Worm (Caenorhabditis elegans) whole organism, L1 larva: Measurements from ENCODE around the gene daf-9.

Experiments
- C16A3.4 ChIP-seq: fragments of 150-350 bp; optimal IDR thresholded peaks from 2 replicates; lab custom pipeline; 2014; ENCODE audit warnings: missing biosample characterization, missing genetic modification characterization
- C34B4.2 ChIP-seq: sonication (generic microtip); optimal IDR thresholded peaks from 2 replicates; lab custom pipeline; 2017; ENCODE audit warnings: mild to moderate bottlenecking, missing genetic modification characterization, missing compliant biosample characterization
- F16B12.6 ChIP-seq: fragments of 150-350 bp; optimal IDR thresholded peaks from 2 replicates; lab custom pipeline; 2014; ENCODE audit warnings: missing biosample characterization, missing genetic modification characterization
- Y116A8C.19 ChIP-seq: sonication (generic microtip); optimal IDR thresholded peaks from 2 replicates; lab custom pipeline; 2016; ENCODE audit warnings: missing compliant biosample characterization, missing genetic modification characterization, borderline replicate concordance
- alr-1 ChIP-seq: fragments of 200-800 bp; sonication (Bioruptor generic); optimal IDR thresholded peaks from 2 replicates; lab custom pipeline; 2018; ENCODE audit warnings: borderline replicate concordance, mild to moderate bottlenecking, missing genetic modification characterization, missing compliant biosample characterization
- aly-2 ChIP-seq: fragments of 150-350 bp; optimal IDR thresholded peaks from 2 replicates; lab custom pipeline; 2014; ENCODE audit warnings: missing biosample characterization, missing genetic modification characterization
- blmp-1 ChIP-seq: fragments of 150-350 bp; optimal IDR thresholded peaks from 2 replicates; lab custom pipeline; 2014; ENCODE audit warnings: missing biosample characterization, missing genetic modification characterization
- ceh-63 ChIP-seq: fragments of 200-800 bp; sonication (Bioruptor generic); optimal IDR thresholded peaks from 2 replicates; lab custom pipeline; 2018; ENCODE audit warnings: mild to moderate bottlenecking, missing genetic modification characterization, missing compliant biosample characterization
- ceh-88 ChIP-seq: fragments of 200-800 bp; sonication (Bioruptor generic); IDR thresholded peaks from 2 replicates; pipeline ENCODE4 v1.3.6; 2022; ENCODE audit warnings: missing genetic modification characterization, missing compliant biosample characterization
- egl-13 ChIP-seq: sonication (generic microtip); optimal IDR thresholded peaks from 2 replicates; lab custom pipeline; 2016; ENCODE audit warnings: missing genotype, missing genetic modification reagents, missing genetic modification characterization, missing compliant biosample characterization
- elt-2 ChIP-seq: sonication (generic microtip); optimal IDR thresholded peaks from 2 replicates; lab custom pipeline; 2016; ENCODE audit warnings: missing genetic modification characterization, mild to moderate bottlenecking, inconsistent platforms, missing compliant biosample characterization, missing genetic modification reagents
- ets-5 ChIP-seq: fragments of 200-800 bp; sonication (Bioruptor generic); IDR thresholded peaks from 2 replicates; pipeline ENCODE4 v1.3.6; 2022; ENCODE audit warnings: missing genetic modification characterization, missing compliant biosample characterization
- fos-1 ChIP-seq: fragments of 150-350 bp; optimal IDR thresholded peaks from 2 replicates; lab custom pipeline; 2014; ENCODE audit warnings: missing biosample characterization, missing genetic modification characterization
- grh-1 ChIP-seq: fragments of 200-800 bp; sonication (Bioruptor generic); IDR thresholded peaks from 2 replicates; pipeline ENCODE4 v1.3.6; 2022; ENCODE audit warnings: missing genetic modification reagents, missing genetic modification characterization, missing compliant biosample characterization
- hlh-4 ChIP-seq: sonication (generic microtip); optimal IDR thresholded peaks from 2 replicates; lab custom pipeline; 2016; ENCODE audit warnings: mild to moderate bottlenecking, missing genetic modification characterization, missing compliant biosample characterization
- hpl-2 ChIP-seq: fragments of 150-350 bp; optimal IDR thresholded peaks from 2 replicates; lab custom pipeline; 2014; ENCODE audit warnings: missing biosample characterization, missing genetic modification reagents, missing genetic modification characterization
- jun-1 ChIP-seq: fragments of 150-350 bp; optimal IDR thresholded peaks from 2 replicates; lab custom pipeline; 2014; ENCODE audit warnings: missing biosample characterization, missing genetic modification reagents, missing genetic modification characterization
- lin-14 ChIP-seq: fragments of 200-800 bp; sonication (Bioruptor generic); optimal IDR thresholded peaks from 2 replicates; lab custom pipeline; 2018; ENCODE audit warnings: mild to moderate bottlenecking, missing genetic modification characterization, moderate library complexity, missing compliant biosample characterization
- lin-39 ChIP-seq: fragments of 150-350 bp; optimal IDR thresholded peaks from 2 replicates; lab custom pipeline; 2014; ENCODE audit warnings: missing biosample characterization, missing genetic modification reagents, missing genetic modification characterization
- lsy-2 ChIP-seq, 2 experiments: fragments of 150-350 bp; optimal IDR thresholded peaks; 2 replicates each; lab custom pipeline; 2014; ENCODE audit warnings: missing biosample characterization in 2 of 2, missing genetic modification characterization in 2 of 2
- mab-9 ChIP-seq: fragments of 200-800 bp; sonication (Bioruptor generic); IDR thresholded peaks from 2 replicates; pipeline ENCODE4 v1.3.6; 2022; ENCODE audit warnings: missing genetic modification reagents, missing genetic modification characterization, missing compliant biosample characterization
- mdl-1 ChIP-seq, 2 experiments: fragments of 150-350 bp; optimal IDR thresholded peaks; 2 replicates each; lab custom pipeline; 2014 to 2017; ENCODE audit warnings: missing biosample characterization in 2 of 2, missing genetic modification characterization in 2 of 2, inconsistent platforms in 1 of 2
- mef-2 ChIP-seq: fragments of 150-350 bp; optimal IDR thresholded peaks from 2 replicates; lab custom pipeline; 2014; ENCODE audit warnings: missing biosample characterization, missing genetic modification characterization
- mep-1 ChIP-seq: fragments of 150-350 bp; optimal IDR thresholded peaks from 2 replicates; lab custom pipeline; 2014; ENCODE audit warnings: missing biosample characterization, missing genetic modification characterization
- nhr-11 ChIP-seq: fragments of 150-350 bp; optimal IDR thresholded peaks from 2 replicates; lab custom pipeline; 2014; ENCODE audit warnings: missing biosample characterization, missing genetic modification characterization
- nhr-19 ChIP-seq: fragments of 200-800 bp; sonication (Bioruptor generic); conservative IDR thresholded peaks from 2 replicates; pipeline ENCODE4 v1.3.6; 2022; ENCODE audit warnings: missing genetic modification characterization, missing compliant biosample characterization
- nhr-47 ChIP-seq: sonication (generic microtip); optimal IDR thresholded peaks from 2 replicates; lab custom pipeline; 2016; ENCODE audit warnings: mild to moderate bottlenecking, missing genetic modification characterization, moderate library complexity, missing compliant biosample characterization
- nhr-71 ChIP-seq: sonication (generic microtip); optimal IDR thresholded peaks from 2 replicates; lab custom pipeline; 2016; ENCODE audit warnings: mild to moderate bottlenecking, missing genetic modification characterization, moderate library complexity, missing compliant biosample characterization
- nhr-77 ChIP-seq: fragments of 150-350 bp; optimal IDR thresholded peaks from 2 replicates; lab custom pipeline; 2014; ENCODE audit warnings: missing biosample characterization, missing genetic modification characterization
- nhr-85 ChIP-seq: sonication (generic microtip); peaks from one replicate; lab custom pipeline; 2016; ENCODE audit warnings: missing genetic modification characterization, inconsistent platforms, missing compliant biosample characterization
- nhr-90 ChIP-seq: sonication (generic microtip); optimal IDR thresholded peaks from 2 replicates; lab custom pipeline; 2016; ENCODE audit warnings: mild to moderate bottlenecking, missing genetic modification characterization, missing compliant biosample characterization; ENCODE audit not compliant: poor library complexity
- pag-3 ChIP-seq: sonication (generic microtip); optimal IDR thresholded peaks from 2 replicates; lab custom pipeline; 2017; ENCODE audit warnings: missing genetic modification characterization, mild to moderate bottlenecking, missing compliant biosample characterization, antibody characterized with exemption, borderline replicate concordance; ENCODE audit not compliant: insufficient read depth
- pqm-1 ChIP-seq: sonication (generic microtip); optimal IDR thresholded peaks from 3 replicates; lab custom pipeline; 2017; ENCODE audit warnings: missing biosample characterization, missing genetic modification characterization
- skn-1 ChIP-seq: fragments of 150-350 bp; optimal IDR thresholded peaks from 2 replicates; lab custom pipeline; 2014; ENCODE audit warnings: missing biosample characterization, missing genetic modification characterization
- snpc-4 ChIP-seq: fragments of 150-350 bp; optimal IDR thresholded peaks from 2 replicates; lab custom pipeline; 2014; ENCODE audit warnings: missing biosample characterization, missing genetic modification characterization
- swsn-7 ChIP-seq: sonication (generic microtip); optimal IDR thresholded peaks from 2 replicates; lab custom pipeline; 2016; ENCODE audit warnings: missing genetic modification characterization, missing compliant biosample characterization
- tbx-2 ChIP-seq: sonication (generic microtip); optimal IDR thresholded peaks from 2 replicates; lab custom pipeline; 2016; ENCODE audit warnings: missing genetic modification characterization, missing compliant biosample characterization
- zip-4 ChIP-seq: fragments of 200-800 bp; sonication (Bioruptor generic); optimal IDR thresholded peaks from 2 replicates; lab custom pipeline; 2018; ENCODE audit warnings: mild to moderate bottlenecking, missing genetic modification characterization, moderate library complexity, missing compliant biosample characterization
- ztf-11 ChIP-seq, 2 experiments: sonication (generic microtip); optimal IDR thresholded peaks; 2 replicates each; lab custom pipeline; 2016 to 2017; ENCODE audit warnings: missing genetic modification characterization in 2 of 2, missing biosample characterization in 1 of 2, missing compliant biosample characterization in 1 of 2
- ztf-4 ChIP-seq: fragments of 150-350 bp; optimal IDR thresholded peaks from 2 replicates; lab custom pipeline; 2014; ENCODE audit warnings: missing biosample characterization, missing genetic modification characterization

The daf-9 gene

DNA sequence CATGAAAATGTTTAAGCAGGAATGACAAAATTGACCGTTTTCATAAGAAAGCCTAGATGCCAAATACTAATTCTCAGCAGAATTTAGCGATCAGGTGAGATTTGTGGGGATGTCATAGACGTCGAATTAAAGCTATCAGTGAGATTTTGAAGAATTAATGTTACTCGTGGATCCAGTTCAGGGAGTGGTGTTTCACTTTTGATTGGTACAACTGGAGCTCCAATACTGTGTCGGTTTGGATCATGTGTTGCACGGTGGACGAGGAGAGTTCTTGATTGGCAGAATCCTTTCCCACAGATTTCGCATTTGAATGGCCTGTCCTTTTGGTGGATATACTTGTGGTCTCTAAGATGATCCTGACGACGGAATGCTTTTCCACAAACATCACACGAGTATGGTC lies 37.2 kb upstream of the daf-9 start:
- no peak for TF ChIP-seq mef-2 (tag; lab: Kevin White, UChicago)
- TF ChIP-seq nhr-11, result no peak
- no peak for TF ChIP-seq mdl-1 (tag; optimal IDR thresholded peaks at IDR 0.05; lab: Kevin White, UChicago)
- no peak for TF ChIP-seq lsy-2 (tag; optimal IDR thresholded peaks at IDR 0.05; lab: Kevin White, UChicago)
- no peak for TF ChIP-seq nhr-90 (tag; lab: Kevin White, UChicago)
- TF ChIP-seq C34B4.2 (tag; lab: Kevin White, UChicago), result no peak
- TF ChIP-seq skn-1 (tag; lab: Kevin White, UChicago), result no peak
- no peak for TF ChIP-seq nhr-77
- TF ChIP-seq aly-2 (tag; lab: Kevin White, UChicago), result no peak

DNA sequence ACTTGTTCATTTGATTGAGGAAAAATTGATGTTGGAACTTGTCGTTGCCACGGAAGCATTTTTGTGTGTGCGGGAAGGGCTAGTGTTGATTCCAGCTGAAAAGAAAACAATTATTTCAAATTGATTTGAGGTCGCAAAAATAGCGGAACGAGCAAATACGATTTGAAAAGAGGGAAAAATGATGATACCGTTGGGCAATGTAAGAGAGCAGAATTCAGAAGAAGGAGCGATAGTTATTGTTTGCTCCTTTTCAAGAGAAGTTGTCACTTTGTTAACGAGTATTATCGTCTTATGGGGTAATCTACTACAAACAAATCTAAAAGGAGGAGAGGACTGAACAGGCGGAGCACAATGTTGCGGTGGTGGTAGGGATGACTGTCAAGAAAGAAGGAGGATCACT lies 36.3 kb upstream of the daf-9 start, which contains the start of gene odd-2:
Gene odd-2 (minus strand): TSS at position 101 of the 400 bp plus-strand sequence.
- TF ChIP-seq nhr-47 (no peak), blmp-1 (tag; lab: Kevin White, UChicago) (no peak), nhr-71 (tag; lab: Kevin White, UChicago) (no peak), lin-14 (no peak), ets-5 (no peak), tbx-2 (tag; lab: Kevin White, UChicago) (no peak), pag-3 (no peak), ztf-4 (tag; lab: Kevin White, UChicago) (no peak), zip-4 (GFP tag; lab: Kevin White, UChicago) (no peak), C16A3.4 (tag; lab: Kevin White, UChicago) (no peak), pqm-1 (tag; lab: Kevin White, UChicago) (no peak), nhr-85 (no peak), ceh-88 (GFP tag; lab: Robert Waterston, UW) (no peak), fos-1 (no peak), nhr-19 (no peak), F16B12.6 (tag; lab: Kevin White, UChicago) (no peak), skn-1 (tag; lab: Kevin White, UChicago) (no peak), mef-2 (tag; lab: Kevin White, UChicago) (no peak)

DNA sequence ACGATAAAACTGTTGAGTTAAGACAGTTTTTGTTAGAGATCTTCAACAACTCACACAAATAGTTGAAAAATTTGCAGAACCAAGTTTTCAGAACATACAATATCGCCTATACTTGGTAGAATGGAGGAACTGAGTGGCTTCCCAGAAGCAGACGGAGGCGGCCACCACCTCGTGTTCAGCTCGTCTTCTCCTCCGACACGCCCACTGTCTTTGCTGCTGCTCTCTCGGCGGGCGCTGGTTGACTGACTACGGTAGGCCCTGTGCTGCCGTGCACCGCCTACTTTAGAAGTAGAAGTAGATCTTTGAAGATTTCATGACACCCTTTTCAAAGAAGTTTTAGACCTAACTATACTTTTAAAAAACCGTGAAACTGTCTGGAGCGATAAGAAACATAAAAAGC lies 34.7 kb upstream of the daf-9 start:
- no peak for TF ChIP-seq alr-1 (tag; lab: Kevin White, UChicago)
- TF ChIP-seq mab-9 (GFP tag; lab: Robert Waterston, UW), result no peak
- no peak for TF ChIP-seq mdl-1 (tag; optimal IDR thresholded peaks at IDR 0.05; lab: Kevin White, UChicago)
- TF ChIP-seq tbx-2 (tag; lab: Kevin White, UChicago), result no peak
- no peak for TF ChIP-seq lin-39 (tag; lab: Kevin White, UChicago)
- no peak for TF ChIP-seq hlh-4
- TF ChIP-seq F16B12.6 (tag; lab: Kevin White, UChicago), result no peak
- TF ChIP-seq ztf-11 (tag; optimal IDR thresholded peaks at IDR 0.05; lab: Kevin White, UChicago), result no peak
- no peak for TF ChIP-seq elt-2
- no peak for TF ChIP-seq ceh-63 (GFP tag; lab: Kevin White, UChicago)
- TF ChIP-seq Y116A8C.19, result no peak
- TF ChIP-seq blmp-1 (tag; lab: Kevin White, UChicago), result no peak
- no peak for TF ChIP-seq ceh-88 (GFP tag; lab: Robert Waterston, UW)
- TF ChIP-seq snpc-4 (tag; lab: Kevin White, UChicago), result no peak
- TF ChIP-seq jun-1 (tag; lab: Kevin White, UChicago), result no peak
- no peak for TF ChIP-seq mep-1 (tag; lab: Kevin White, UChicago)
- no peak for TF ChIP-seq lin-14
- no peak for TF ChIP-seq swsn-7 (tag; lab: Kevin White, UChicago)

DNA sequence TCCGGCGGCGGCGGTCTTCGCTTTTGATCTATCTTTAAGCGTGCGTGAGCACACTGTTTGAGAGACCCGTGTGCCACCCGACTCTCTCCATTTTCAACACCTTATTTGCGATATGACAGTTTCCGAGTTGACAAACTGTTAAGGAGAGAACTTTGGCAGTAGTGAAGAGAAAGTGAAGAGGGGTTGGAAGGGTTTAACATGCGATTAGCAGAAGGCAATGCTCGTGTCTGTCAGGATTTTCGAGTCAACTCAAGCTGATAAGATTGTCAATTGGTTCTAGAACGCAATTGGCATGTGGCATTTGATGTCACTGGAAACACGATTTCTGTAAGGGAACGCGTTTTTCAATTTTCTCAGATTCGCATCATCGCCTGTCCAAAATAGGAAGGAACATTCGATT lies 29.4 kb upstream of the daf-9 start:
- TF ChIP-seq nhr-71 (tag; lab: Kevin White, UChicago) (no peak), ztf-11 (tag; optimal IDR thresholded peaks at IDR 0.05; lab: Kevin White, UChicago) (no peak), snpc-4 (tag; lab: Kevin White, UChicago) (no peak), lsy-2 (tag; optimal IDR thresholded peaks at IDR 0.05; lab: Kevin White, UChicago) (no peak), elt-2 (no peak), pqm-1 (tag; lab: Kevin White, UChicago) (no peak), hpl-2 (GFP tag; lab: Kevin White, UChicago) (no peak), egl-13 (tag; lab: Kevin White, UChicago) (no peak), grh-1 (GFP tag; lab: Robert Waterston, UW) (no peak)
- TF ChIP-seq, all 84 proteins: peak for 0
